Worm (Caenorhabditis elegans) whole organism, early embryonic: Measurements from ENCODE around the gene C04G2.10.

Source experiments
- B0310.2 ChIP-seq: sonication (generic microtip); optimal IDR thresholded peaks from 2 replicates; lab custom pipeline; 2016; ENCODE audit warnings: mild to moderate bottlenecking, missing genetic modification characterization, missing compliant biosample characterization
- F13C5.2 ChIP-seq: sonication (generic microtip); optimal IDR thresholded peaks from 2 replicates; lab custom pipeline; 2017; ENCODE audit warnings: mild to moderate bottlenecking, missing genetic modification characterization, inconsistent platforms, missing compliant biosample characterization
- aly-1 ChIP-seq: sonication (generic microtip); optimal IDR thresholded peaks from 2 replicates; lab custom pipeline; 2016; ENCODE audit warnings: missing genetic modification characterization, missing compliant biosample characterization
- ama-1 ChIP-seq: fragments of 150-350 bp; optimal IDR thresholded peaks from 2 replicates; lab custom pipeline; 2014
- ceh-13 ChIP-seq: fragments of 200-800 bp; sonication (Bioruptor generic); optimal IDR thresholded peaks from 2 replicates; lab custom pipeline; 2018; ENCODE audit warnings: mild to moderate bottlenecking, missing genetic modification characterization, missing compliant biosample characterization
- ceh-36 ChIP-seq: sonication (generic microtip); optimal IDR thresholded peaks from 2 replicates; lab custom pipeline; 2016; ENCODE audit warnings: missing genetic modification characterization, inconsistent platforms, missing compliant biosample characterization
- ets-7 ChIP-seq: sonication (generic microtip); optimal IDR thresholded peaks from 2 replicates; lab custom pipeline; 2016; ENCODE audit warnings: missing genotype, missing genetic modification characterization, missing compliant biosample characterization
- flt-1 ChIP-seq: fragments of 200-800 bp; sonication (Bioruptor generic); IDR thresholded peaks from 2 replicates; pipeline ENCODE4 v1.3.6; 2022; ENCODE audit warnings: missing genetic modification characterization, missing compliant biosample characterization
- hmbx-1 ChIP-seq: sonication (generic microtip); optimal IDR thresholded peaks from 2 replicates; lab custom pipeline; 2016; ENCODE audit warnings: mild to moderate bottlenecking, missing genetic modification characterization, missing compliant biosample characterization
- hmg-4 ChIP-seq: fragments of 200-800 bp; sonication (Bioruptor generic); optimal IDR thresholded peaks from 2 replicates; lab custom pipeline; 2018; ENCODE audit warnings: mild to moderate bottlenecking, missing genetic modification characterization, missing compliant biosample characterization
- hnd-1 ChIP-seq: sonication (generic microtip); optimal IDR thresholded peaks from 2 replicates; lab custom pipeline; 2016; ENCODE audit warnings: missing genetic modification characterization, missing compliant biosample characterization
- pes-1 ChIP-seq: fragments of 200-800 bp; sonication (Bioruptor generic); IDR thresholded peaks from 2 replicates; pipeline ENCODE4 v1.3.6; 2022; ENCODE audit warnings: missing genetic modification reagents, missing genetic modification characterization, missing compliant biosample characterization
- scrt-1 ChIP-seq: fragments of 200-800 bp; sonication (Bioruptor generic); IDR thresholded peaks from 2 replicates; pipeline ENCODE4 v1.3.6; 2022; ENCODE audit warnings: missing genetic modification characterization, missing compliant biosample characterization
- sea-1 ChIP-seq: fragments of 200-800 bp; sonication (Bioruptor generic); conservative IDR thresholded peaks from 2 replicates; pipeline ENCODE4 v1.3.6; 2022; ENCODE audit warnings: missing genetic modification characterization, missing compliant biosample characterization
- tbx-11 ChIP-seq: fragments of 200-800 bp; sonication (Bioruptor generic); IDR thresholded peaks from 2 replicates; pipeline ENCODE4 v1.3.6; 2022; ENCODE audit warnings: missing genetic modification characterization, missing compliant biosample characterization
- tbx-37 ChIP-seq: fragments of 200-800 bp; sonication (Bioruptor generic); conservative IDR thresholded peaks from 2 replicates; pipeline ENCODE4 v1.3.6; 2022; ENCODE audit warnings: missing genetic modification reagents, missing genetic modification characterization, missing compliant biosample characterization
- tra-4 ChIP-seq: sonication (generic microtip); optimal IDR thresholded peaks from 2 replicates; lab custom pipeline; 2017; ENCODE audit warnings: missing genetic modification characterization, missing compliant biosample characterization

Gene C04G2.10

ce11 chrIV:10144909-10145308 lies 29.7 kb downstream of the C04G2.10 start:
- no peak for TF ChIP-seq ceh-13
- no peak for TF ChIP-seq aly-1
- TF ChIP-seq ama-1 (lab: Kevin White, UChicago): no peak
- TF ChIP-seq sea-1 (GFP tag; lab: Robert Waterston, UW): no peak
- TF ChIP-seq tbx-37: no peak
- no peak for TF ChIP-seq B0310.2
- no peak for TF ChIP-seq scrt-1 (GFP tag; lab: Robert Waterston, UW)
- no peak for TF ChIP-seq pes-1 (GFP tag; lab: Robert Waterston, UW)
- no peak for TF ChIP-seq hnd-1 (tag; lab: Kevin White, UChicago)
- TF ChIP-seq tbx-11 (GFP tag; lab: Robert Waterston, UW): no peak
- no peak for TF ChIP-seq ceh-36
- no peak for TF ChIP-seq F13C5.2
- TF ChIP-seq hmg-4 (GFP tag; lab: Kevin White, UChicago): no peak
- no peak for TF ChIP-seq tra-4 (tag; lab: Kevin White, UChicago)
- no peak for TF ChIP-seq flt-1 (GFP tag; lab: Robert Waterston, UW)
- no peak for TF ChIP-seq hmbx-1 (tag; lab: Kevin White, UChicago)
- no peak for TF ChIP-seq ets-7 (tag; lab: Kevin White, UChicago)

ce11 chrIV:10146885-10147284 lies 31.6 kb downstream of the C04G2.10 start, which contains the start of gene T14G10.8:
TSS of gene T14G10.8 (minus strand) at chrIV:10146985.
- TF ChIP-seq ama-1 (lab: Kevin White, UChicago): no peak
- TF ChIP-seq hmbx-1 (tag; lab: Kevin White, UChicago): no peak
- TF ChIP-seq F13C5.2: no peak
- TF ChIP-seq ceh-36: no peak
- no peak for TF ChIP-seq aly-1
- no peak for TF ChIP-seq tbx-11 (GFP tag; lab: Robert Waterston, UW)
- no peak for TF ChIP-seq flt-1 (GFP tag; lab: Robert Waterston, UW)
- TF ChIP-seq tbx-37: no peak
- no peak for TF ChIP-seq hmg-4 (GFP tag; lab: Kevin White, UChicago)
- TF ChIP-seq sea-1 (GFP tag; lab: Robert Waterston, UW): no peak
- TF ChIP-seq ceh-13: no peak
- TF ChIP-seq pes-1 (GFP tag; lab: Robert Waterston, UW): no peak
- TF ChIP-seq hnd-1 (tag; lab: Kevin White, UChicago): no peak

- no peak for TF ChIP-seq hnd-1 (tag; lab: Kevin White, UChicago)
- TF ChIP-seq sea-1 (GFP tag; lab: Robert Waterston, UW): no peak
- TF ChIP-seq tra-4 (tag; lab: Kevin White, UChicago): no peak
- TF ChIP-seq ceh-13: no peak
- TF ChIP-seq aly-1: no peak
- TF ChIP-seq pes-1 (GFP tag; lab: Robert Waterston, UW): no peak
- no peak for TF ChIP-seq ets-7 (tag; lab: Kevin White, UChicago)
- TF ChIP-seq tbx-11 (GFP tag; lab: Robert Waterston, UW): no peak
- TF ChIP-seq B0310.2: no peak
- no peak for TF ChIP-seq hmbx-1 (tag; lab: Kevin White, UChicago)
- TF ChIP-seq F13C5.2: no peak
These were observed 33.7 kb downstream of the C04G2.10 start, which contains the start of gene pigs-1 for ce11 chrIV:10148938-10149337. TSS of gene pigs-1 (minus strand) at chrIV:10149038.

DNA sequence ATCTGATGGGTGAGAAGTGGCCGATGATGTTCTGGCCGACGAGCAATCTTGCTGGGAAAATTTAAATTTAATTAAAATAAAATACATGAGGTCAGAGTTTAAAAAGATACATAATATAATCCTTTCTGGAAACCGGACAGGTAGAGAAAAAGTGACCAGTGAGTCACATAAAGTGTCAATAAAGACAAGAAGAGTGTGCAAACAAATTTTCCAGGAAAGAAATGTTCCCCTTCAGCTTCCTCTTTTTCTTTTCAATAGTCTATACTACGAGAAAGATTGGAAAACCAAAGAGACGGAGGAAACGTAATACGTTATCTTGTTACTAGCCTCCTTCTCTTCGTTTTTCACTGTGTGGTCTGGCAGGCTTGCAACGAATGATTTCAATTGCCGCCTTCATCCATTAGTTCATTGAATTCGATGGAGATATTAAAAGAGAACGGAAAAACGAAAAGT lies 35.3 kb downstream of the C04G2.10 start, which contains the start of gene tsp-12:
tsp-12 (minus strand) TSS at position 51 of the 453 bp plus-strand sequence.
- TF ChIP-seq ets-7 (tag; lab: Kevin White, UChicago) (no peak), hmbx-1 (tag; lab: Kevin White, UChicago) (no peak), B0310.2 (no peak), aly-1 (no peak), ceh-13 (no peak), F13C5.2 (no peak), tra-4 (tag; lab: Kevin White, UChicago) (no peak), scrt-1 (GFP tag; lab: Robert Waterston, UW) (no peak), ceh-36 (no peak), pes-1 (GFP tag; lab: Robert Waterston, UW) (no peak), hnd-1 (tag; lab: Kevin White, UChicago) (no peak), flt-1 (GFP tag; lab: Robert Waterston, UW) (no peak)

DNA sequence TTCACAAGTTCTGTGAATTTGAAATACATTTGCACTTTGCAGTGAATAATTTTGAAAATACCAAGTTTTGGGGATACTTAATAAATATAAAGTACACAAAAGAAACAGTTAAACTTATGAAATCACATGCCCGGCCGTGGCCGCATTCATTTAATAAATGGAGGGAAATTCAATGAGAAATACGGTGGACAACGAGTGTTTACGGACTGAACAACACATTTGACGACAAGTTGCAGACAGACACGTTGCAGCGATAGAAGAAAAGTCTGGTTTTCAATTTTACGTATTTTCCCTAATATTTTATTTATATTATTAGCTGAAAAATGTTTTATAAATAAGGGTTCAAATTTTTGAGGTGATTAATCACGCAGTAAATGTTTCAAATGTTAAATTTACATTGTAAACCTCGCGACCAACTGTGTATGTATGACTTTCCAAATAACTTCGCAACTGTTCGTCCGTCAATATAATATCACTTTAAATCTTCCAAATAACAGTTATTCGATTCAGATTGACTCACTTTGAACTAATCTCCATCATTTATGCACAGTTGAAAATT lies 36.3 kb downstream of the C04G2.10 start, which contains the start of gene copg-1:
copg-1 (plus strand) TSS at position 509 of the 559 bp plus-strand sequence.
- TF ChIP-seq sea-1 (GFP tag; lab: Robert Waterston, UW) (no peak), scrt-1 (GFP tag; lab: Robert Waterston, UW) (no peak), pes-1 (GFP tag; lab: Robert Waterston, UW) (no peak), F13C5.2 (no peak), tbx-11 (GFP tag; lab: Robert Waterston, UW) (no peak), aly-1 (no peak), ets-7 (tag; lab: Kevin White, UChicago) (no peak), tbx-37 (no peak), ceh-36 (no peak), B0310.2 (no peak), hmg-4 (GFP tag; lab: Kevin White, UChicago) (no peak), flt-1 (GFP tag; lab: Robert Waterston, UW) (no peak)

DNA sequence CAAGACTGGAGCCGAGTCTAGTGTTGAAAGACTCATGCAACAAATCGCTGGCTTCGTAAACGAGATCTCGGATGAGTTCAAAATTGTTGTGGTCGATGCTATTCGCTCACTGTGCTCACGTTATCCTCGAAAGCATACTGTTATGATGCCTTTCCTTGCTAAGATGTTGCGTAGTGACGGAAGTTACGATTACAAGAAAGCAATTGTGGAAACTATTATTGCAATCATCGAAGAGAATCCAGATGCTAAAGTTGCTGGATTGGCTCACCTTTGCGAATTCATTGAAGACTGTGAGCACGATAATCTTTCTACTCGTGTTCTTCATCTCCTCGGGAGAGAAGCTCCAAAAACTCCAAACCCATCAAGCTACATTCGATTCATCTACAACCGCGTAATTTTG lies 38.2 kb downstream of the C04G2.10 start:
- TF ChIP-seq ets-7 (tag; lab: Kevin White, UChicago): no peak
- TF ChIP-seq tbx-37: no peak
- TF ChIP-seq sea-1 (GFP tag; lab: Robert Waterston, UW): no peak
- TF ChIP-seq hmbx-1 (tag; lab: Kevin White, UChicago): no peak
- TF ChIP-seq F13C5.2: no peak
- TF ChIP-seq hnd-1 (tag; lab: Kevin White, UChicago): no peak
- TF ChIP-seq ama-1 (lab: Kevin White, UChicago): no peak
- no peak for TF ChIP-seq ceh-36
- no peak for TF ChIP-seq aly-1
- TF ChIP-seq B0310.2: no peak
- no peak for TF ChIP-seq tra-4 (tag; lab: Kevin White, UChicago)
- TF ChIP-seq ceh-13: no peak
- no peak for TF ChIP-seq flt-1 (GFP tag; lab: Robert Waterston, UW)
- no peak for TF ChIP-seq tbx-11 (GFP tag; lab: Robert Waterston, UW)
- no peak for TF ChIP-seq hmg-4 (GFP tag; lab: Kevin White, UChicago)
- no peak for TF ChIP-seq scrt-1 (GFP tag; lab: Robert Waterston, UW)
- TF ChIP-seq pes-1 (GFP tag; lab: Robert Waterston, UW): no peak

- TF ChIP-seq hnd-1 (tag; lab: Kevin White, UChicago) (no peak), sea-1 (GFP tag; lab: Robert Waterston, UW) (no peak), ceh-13 (no peak)
These were observed 40.2 kb downstream of the C04G2.10 start, which contains the start of gene ttr-54 for ce11 chrIV:10155475-10155874. TSS of gene ttr-54 (plus strand) at chrIV:10155775.
